Worm (Caenorhabditis elegans) whole organism, L3 larva: ENCODE data around the gene Y43F8B.11.

Experiments
- egl-27 ChIP-seq: sonication (generic microtip); optimal IDR thresholded peaks from 4 replicates; lab custom pipeline; 2017; ENCODE audit warnings: missing biosample characterization, missing genetic modification reagents, missing genetic modification characterization
- elt-2 ChIP-seq: sonication (generic microtip); optimal IDR thresholded peaks from 2 replicates; lab custom pipeline; 2016; ENCODE audit warnings: missing genetic modification reagents, mild to moderate bottlenecking, missing genetic modification characterization, missing compliant biosample characterization
- mdl-1 ChIP-seq: fragments of 150-350 bp; optimal IDR thresholded peaks from 2 replicates; lab custom pipeline; 2014; ENCODE audit warnings: missing biosample characterization, missing genetic modification characterization
- pha-4 ChIP-seq: fragments of 150-350 bp; optimal IDR thresholded peaks from 2 replicates; lab custom pipeline; 2014; ENCODE audit warnings: missing biosample characterization, missing genetic modification reagents, missing genetic modification characterization
- pqm-1 ChIP-seq: fragments of 150-350 bp; optimal IDR thresholded peaks from 2 replicates; lab custom pipeline; 2017; ENCODE audit warnings: missing biosample characterization, missing genetic modification characterization, inconsistent platforms
- sea-2 ChIP-seq: fragments of 150-350 bp; sonication (generic microtip); optimal IDR thresholded peaks from 4 replicates; lab custom pipeline; 2014; ENCODE audit warnings: missing biosample characterization, missing genetic modification reagents, missing genetic modification characterization
- skn-1 ChIP-seq: fragments of 150-350 bp; optimal IDR thresholded peaks from 2 replicates; lab custom pipeline; 2014; ENCODE audit warnings: missing biosample characterization, missing genetic modification characterization
- unc-39 ChIP-seq: sonication (generic microtip); optimal IDR thresholded peaks from 4 replicates; lab custom pipeline; 2017; ENCODE audit warnings: missing biosample characterization, missing genetic modification characterization
- ztf-11 ChIP-seq: fragments of 150-350 bp; optimal IDR thresholded peaks from 2 replicates; lab custom pipeline; 2014; ENCODE audit warnings: missing biosample characterization, missing genetic modification characterization

ce11 chrV:19457120-19457519, 13.4 kb upstream of the Y43F8B.11 start, which contains the start of gene Y43F8B.24:
- TF ChIP-seq ztf-11 (tag; lab: Kevin White, UChicago): no peak
- no peak for TF ChIP-seq mdl-1
- no peak for TF ChIP-seq pha-4 (tag; lab: Kevin White, UChicago)
- no peak for TF ChIP-seq skn-1 (tag; lab: Kevin White, UChicago)
- no peak for TF ChIP-seq sea-2 (GFP tag; lab: Kevin White, UChicago)
- TF ChIP-seq pqm-1: no peak
- TF ChIP-seq unc-39 (tag; lab: Kevin White, UChicago): no peak
- TF ChIP-seq egl-27: no peak
- TF ChIP-seq elt-2 (tag; lab: Kevin White, UChicago): peak; percentile 14
